Fruit fly (Drosophila melanogaster) S2 (cell line): Measurements from ENCODE around the gene CG4101.

ENCODE experiments used
- CG8478 ChIP-seq: fragments of >200 bp; optimal IDR thresholded peaks from 2 replicates; lab custom pipeline; 2018
- CTCF ChIP-seq, 2 experiments: fragments of >200 bp; optimal IDR thresholded peaks; 2 replicates each; lab custom pipeline; 2018

dm6 chr3L:16612152-16612551 is at the start of gene CG4101:
- no peak for TF ChIP-seq CTCF (optimal IDR thresholded peaks at IDR 0.05; lab: Kevin White, UChicago)
- TF ChIP-seq CG8478 (lab: Kevin White, UChicago): no peak
